Fruit fly (Drosophila melanogaster) whole organism, prepupa: Measurements from ENCODE around the gene fend.

ENCODE experiments used
- Blimp-1 ChIP-seq: fragments of 200-800 bp; sonication (Bioruptor generic); optimal IDR thresholded peaks from 3 replicates; lab custom pipeline; 2017; ENCODE audit warnings: missing biosample characterization, missing genetic modification characterization, mild to moderate bottlenecking, moderate library complexity, missing genetic modification reagents
- CG10669 ChIP-seq: fragments of 200-800 bp; sonication (Bioruptor generic); optimal IDR thresholded peaks from 3 replicates; lab custom pipeline; 2018; ENCODE audit warnings: missing biosample characterization, mild to moderate bottlenecking, missing genetic modification characterization, moderate library complexity
- CG11294 ChIP-seq: fragments of 200-800 bp; sonication (Bioruptor generic); IDR thresholded peaks from 2 replicates; pipeline ENCODE4 v1.3.6; 2022; ENCODE audit warnings: missing biosample characterization, missing genetic modification characterization
- CG11762 ChIP-seq: fragments of 200-800 bp; sonication (Bioruptor generic); optimal IDR thresholded peaks from 3 replicates; lab custom pipeline; 2016; ENCODE audit warnings: missing biosample characterization, missing genetic modification characterization; ENCODE audit not compliant: insufficient read depth
- CG11902 ChIP-seq: fragments of 200-800 bp; sonication (Bioruptor generic); optimal IDR thresholded peaks from 3 replicates; lab custom pipeline; 2016; ENCODE audit warnings: missing biosample characterization, missing genetic modification characterization
- CG15336 ChIP-seq: fragments of 200-800 bp; sonication (Bioruptor generic); IDR thresholded peaks from 2 replicates; pipeline ENCODE4 v1.3.6; 2022; ENCODE audit warnings: missing biosample characterization, missing genetic modification characterization
- CG1621 ChIP-seq: fragments of 200-800 bp; sonication (Bioruptor generic); optimal IDR thresholded peaks from 3 replicates; lab custom pipeline; 2018; ENCODE audit warnings: missing biosample characterization, mild to moderate bottlenecking, missing genetic modification characterization
- CG16779 ChIP-seq: fragments of 200-800 bp; sonication (Bioruptor generic); optimal IDR thresholded peaks from 3 replicates; lab custom pipeline; 2017; ENCODE audit warnings: missing biosample characterization, mild to moderate bottlenecking, missing genetic modification characterization
- CG3032 ChIP-seq: fragments of 200-800 bp; optimal IDR thresholded peaks from 2 replicates; lab custom pipeline; 2019; ENCODE audit warnings: missing biosample characterization, mild to moderate bottlenecking, missing genetic modification characterization, moderate library complexity
- CG31627 ChIP-seq: fragments of 200-800 bp; sonication (Bioruptor generic); optimal IDR thresholded peaks from 3 replicates; lab custom pipeline; 2016; ENCODE audit warnings: missing biosample characterization, missing genetic modification characterization
- CG32006 ChIP-seq: fragments of 200-800 bp; sonication (Bioruptor generic); optimal IDR thresholded peaks from 3 replicates; lab custom pipeline; 2017; ENCODE audit warnings: missing biosample characterization, mild to moderate bottlenecking, missing genetic modification characterization
- CG34406 ChIP-seq: fragments of 200-800 bp; sonication (Bioruptor generic); optimal IDR thresholded peaks from 3 replicates; lab custom pipeline; 2016; ENCODE audit warnings: missing biosample characterization, missing genetic modification characterization
- CG3919 ChIP-seq: fragments of 200-800 bp; sonication (Bioruptor generic); optimal IDR thresholded peaks from 3 replicates; lab custom pipeline; 2016; ENCODE audit warnings: missing biosample characterization, missing genetic modification characterization
- CG4318 ChIP-seq: fragments of 200-800 bp; sonication (Bioruptor generic); optimal IDR thresholded peaks from 3 replicates; lab custom pipeline; 2017; ENCODE audit warnings: missing biosample characterization, mild to moderate bottlenecking, missing genetic modification characterization
- CG6163 ChIP-seq: fragments of 200-800 bp; sonication (Bioruptor generic); IDR thresholded peaks from 3 replicates; pipeline ENCODE4 v1.3.6; 2022; ENCODE audit warnings: missing biosample characterization, missing genetic modification characterization
- CG6276 ChIP-seq: fragments of 200-800 bp; sonication (Bioruptor generic); optimal IDR thresholded peaks from 2 replicates; lab custom pipeline; 2017; ENCODE audit warnings: missing biosample characterization, mild to moderate bottlenecking, missing genetic modification characterization
- CG6808 ChIP-seq: fragments of 200-800 bp; sonication (Bioruptor generic); optimal IDR thresholded peaks from 3 replicates; lab custom pipeline; 2017; ENCODE audit warnings: missing biosample characterization, missing genetic modification characterization, mild to moderate bottlenecking, moderate library complexity, missing genetic modification reagents
- CG6854 ChIP-seq: fragments of 200-800 bp; sonication (Bioruptor generic); optimal IDR thresholded peaks from 2 replicates; lab custom pipeline; 2017; ENCODE audit warnings: missing biosample characterization, mild to moderate bottlenecking, missing genetic modification characterization
- CG8119 ChIP-seq: fragments of 200-800 bp; sonication (Bioruptor generic); IDR thresholded peaks from 3 replicates; pipeline ENCODE4 v1.3.6; 2022; ENCODE audit warnings: missing biosample characterization, missing genetic modification characterization
- CG9139 ChIP-seq: fragments of 200-800 bp; sonication (Bioruptor generic); optimal IDR thresholded peaks from 3 replicates; lab custom pipeline; 2017; ENCODE audit warnings: missing biosample characterization, mild to moderate bottlenecking, missing genetic modification characterization
- Eip75B ChIP-seq: fragments of 200-800 bp; sonication (Bioruptor generic); optimal IDR thresholded peaks from 3 replicates; lab custom pipeline; 2016; ENCODE audit warnings: missing biosample characterization, missing genetic modification characterization
- Eip78C ChIP-seq: fragments of 200-800 bp; sonication (Bioruptor generic); peaks from one replicate; lab custom pipeline; 2016; ENCODE audit warnings: missing biosample characterization, missing genetic modification characterization
- Eip93F ChIP-seq: fragments of 200-800 bp; sonication (Bioruptor generic); optimal IDR thresholded peaks from 2 replicates; lab custom pipeline; 2016; ENCODE audit warnings: missing biosample characterization, mild to moderate bottlenecking, missing genetic modification characterization
- Ets96B ChIP-seq: fragments of 200-800 bp; optimal IDR thresholded peaks from 2 replicates; lab custom pipeline; 2019; ENCODE audit warnings: missing biosample characterization, mild to moderate bottlenecking, missing genetic modification characterization, moderate library complexity
- Gug ChIP-seq: fragments of 200-800 bp; sonication (Bioruptor generic); IDR thresholded peaks from 2 replicates; pipeline ENCODE4 v1.3.6; 2022; ENCODE audit warnings: missing biosample characterization, missing genetic modification characterization
- Hr38 ChIP-seq: sonication (Bioruptor generic); optimal IDR thresholded peaks from 2 replicates; lab custom pipeline; 2016; ENCODE audit warnings: missing biosample characterization, missing genetic modification characterization
- Hr39 ChIP-seq: fragments of 200-800 bp; sonication (Bioruptor generic); optimal IDR thresholded peaks from 2 replicates; lab custom pipeline; 2016; ENCODE audit warnings: missing biosample characterization, missing genetic modification characterization
- Hr4 ChIP-seq: fragments of 200-800 bp; sonication (Bioruptor generic); optimal IDR thresholded peaks from 3 replicates; lab custom pipeline; 2016; ENCODE audit warnings: missing biosample characterization, missing genetic modification characterization
- Met ChIP-seq: fragments of 200-800 bp; sonication (Bioruptor generic); optimal IDR thresholded peaks from 3 replicates; lab custom pipeline; 2016; ENCODE audit warnings: missing biosample characterization, missing genetic modification characterization
- OdsH ChIP-seq: fragments of 200-800 bp; sonication (Bioruptor generic); optimal IDR thresholded peaks from 3 replicates; lab custom pipeline; 2016; ENCODE audit warnings: missing biosample characterization, missing genetic modification characterization
- Sox14 ChIP-seq: fragments of 200-800 bp; sonication (Bioruptor generic); optimal IDR thresholded peaks from 3 replicates; lab custom pipeline; 2016; ENCODE audit warnings: missing biosample characterization, missing genetic modification characterization
- dac ChIP-seq: fragments of 200-800 bp; sonication (Bioruptor generic); optimal IDR thresholded peaks from 2 replicates; lab custom pipeline; 2017; ENCODE audit warnings: missing biosample characterization, mild to moderate bottlenecking, missing genetic modification characterization
- dsx ChIP-seq: fragments of 200-800 bp; optimal IDR thresholded peaks from 3 replicates; lab custom pipeline; 2019; ENCODE audit warnings: missing biosample characterization, mild to moderate bottlenecking, missing genetic modification characterization, moderate library complexity; ENCODE audit not compliant: poor library complexity, severe bottlenecking
- eg ChIP-seq: fragments of 200-800 bp; sonication (Bioruptor generic); IDR thresholded peaks from 3 replicates; pipeline ENCODE4 v1.3.6; 2022; ENCODE audit warnings: missing biosample characterization, missing genetic modification characterization
- fd59A ChIP-seq: fragments of 200-800 bp; sonication (Bioruptor generic); optimal IDR thresholded peaks from 2 replicates; lab custom pipeline; 2017; ENCODE audit warnings: missing biosample characterization, mild to moderate bottlenecking, missing genetic modification characterization, missing genetic modification reagents
- fd85E ChIP-seq: fragments of 200-800 bp; sonication (Bioruptor generic); optimal IDR thresholded peaks from 3 replicates; lab custom pipeline; 2016; ENCODE audit warnings: missing biosample characterization, missing genetic modification characterization
- fkh ChIP-seq: fragments of 200-800 bp; sonication (Bioruptor generic); optimal IDR thresholded peaks from 3 replicates; lab custom pipeline; 2017; ENCODE audit warnings: missing biosample characterization, mild to moderate bottlenecking, missing genetic modification characterization, moderate library complexity
- net ChIP-seq: fragments of 200-800 bp; sonication (Bioruptor generic); optimal IDR thresholded peaks from 3 replicates; lab custom pipeline; 2016; ENCODE audit warnings: missing biosample characterization, missing genetic modification characterization
- pdm3 ChIP-seq: fragments of 200-800 bp; sonication (Bioruptor generic); optimal IDR thresholded peaks from 3 replicates; lab custom pipeline; 2016; ENCODE audit warnings: missing biosample characterization, missing genetic modification characterization
- spab ChIP-seq: fragments of 200-800 bp; sonication (Bioruptor generic); optimal IDR thresholded peaks from 2 replicates; lab custom pipeline; 2017; ENCODE audit warnings: missing biosample characterization, mild to moderate bottlenecking, missing genetic modification characterization, missing genetic modification reagents
- ss ChIP-seq, 2 experiments: fragments of 200-800 bp; sonication (Bioruptor generic); optimal IDR thresholded peaks; 2 replicates in 1 of 2; 3 replicates in 1 of 2; lab custom pipeline; 2017 to 2018; ENCODE audit warnings: mild to moderate bottlenecking in 2 of 2, missing biosample characterization in 2 of 2, missing genetic modification characterization in 2 of 2, moderate library complexity in 1 of 2
- svp ChIP-seq: fragments of 200-800 bp; sonication (Bioruptor generic); peaks from one replicate; lab custom pipeline; 2016; ENCODE audit warnings: missing biosample characterization, missing genetic modification characterization
- vri ChIP-seq: fragments of 200-800 bp; sonication (Bioruptor generic); optimal IDR thresholded peaks from 3 replicates; lab custom pipeline; 2016; ENCODE audit warnings: missing biosample characterization, mild to moderate bottlenecking, missing genetic modification characterization

Gene fend

DNA sequence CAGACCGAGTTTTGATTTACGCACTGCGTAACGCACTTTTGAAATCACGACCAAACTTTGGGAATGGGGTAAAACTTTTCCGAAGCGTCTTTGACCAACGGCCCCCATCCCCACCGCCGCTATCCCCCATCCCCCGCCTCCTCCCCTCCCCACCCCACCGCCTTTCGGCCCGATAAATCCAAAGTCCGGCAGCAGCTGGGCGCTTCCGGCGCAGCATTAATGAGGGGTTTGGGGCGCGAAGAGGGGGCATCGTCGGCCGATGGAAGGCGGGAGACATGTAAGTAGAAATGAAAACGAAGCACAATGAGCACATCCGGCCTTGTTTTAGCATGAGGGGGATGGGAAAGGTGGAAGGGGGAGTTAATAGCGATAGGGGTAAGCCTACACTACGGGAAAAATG lies 4.2 kb upstream of the fend start (continued):
- TF ChIP-seq vri (GFP tag; lab: Kevin White, UChicago) (no peak), Hr39 (GFP tag; lab: Kevin White, UChicago) (no peak), dsx (GFP tag; lab: Kevin White, UChicago) (no peak), CG32006 (GFP tag; lab: Kevin White, UChicago) (peak; percentile 0), CG6808 (GFP tag; lab: Kevin White, UChicago) (peak; percentile 77), net (GFP tag; lab: Kevin White, UChicago) (peak; percentile 47), Eip75B (no peak), CG6854 (GFP tag; lab: Kevin White, UChicago) (no peak), OdsH (GFP tag; lab: Kevin White, UChicago) (no peak), CG16779 (tag; lab: Kevin White, UChicago) (peak; percentile 68), Gug (peak; percentile 45; the same call in 1 of the 2 replicates)

DNA sequence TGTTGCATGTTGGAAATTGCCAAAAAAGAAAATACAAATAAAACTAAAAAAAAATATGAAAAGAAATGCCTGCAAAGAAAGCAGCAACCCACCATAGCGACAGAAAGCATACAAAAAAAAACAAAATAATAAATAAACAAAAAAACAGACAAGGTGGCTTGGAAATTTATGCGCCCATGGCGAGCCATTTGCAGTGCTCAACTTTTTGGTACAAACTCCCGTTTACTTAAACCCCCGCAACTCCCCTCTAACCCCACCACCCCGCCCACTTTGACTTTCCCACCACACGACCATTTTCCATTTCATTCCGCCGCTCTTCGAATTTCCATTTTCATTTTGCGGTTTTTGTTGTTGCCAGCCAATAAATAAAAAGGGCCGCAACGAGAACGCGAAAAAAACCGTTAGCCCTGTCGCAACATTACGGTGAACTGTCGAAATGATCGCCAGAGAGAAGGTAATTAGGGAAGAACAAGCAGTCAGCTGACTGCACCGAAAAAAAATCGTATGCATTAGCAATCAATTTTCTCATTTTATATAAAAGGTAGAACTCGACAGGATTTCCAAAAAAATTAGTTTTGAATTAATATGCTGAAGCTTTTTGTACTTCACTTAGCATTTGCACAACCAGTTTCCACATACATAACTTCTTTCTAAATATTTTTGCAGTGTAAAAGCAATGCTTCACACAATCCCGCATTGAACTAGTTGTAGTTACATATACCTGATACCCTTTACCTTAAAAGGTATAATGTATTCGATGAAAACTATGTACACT lies 2.1 kb upstream of the fend start:
- TF ChIP-seq OdsH (GFP tag; lab: Kevin White, UChicago) (peak; percentile 22), fd85E (GFP tag; lab: Kevin White, UChicago) (no peak), CG3919 (GFP tag; lab: Kevin White, UChicago) (peak; percentile 18), fkh (GFP tag; lab: Kevin White, UChicago) (no peak), Hr38 (no peak), CG16779 (tag; lab: Kevin White, UChicago) (no peak), Ets96B (tag; lab: Kevin White, UChicago) (peak; percentile 2), svp (GFP tag; lab: Kevin White, UChicago) (peak; percentile 27), CG6163 (GFP tag; lab: Robert Waterston, UW) (0 out of 3 replicates have a peak, but pooled peaks have one; percentile 14), Met (GFP tag; lab: Kevin White, UChicago) (no peak), dac (GFP tag; lab: Kevin White, UChicago) (no peak), Blimp-1 (GFP tag; lab: Kevin White, UChicago) (no peak), Hr4 (GFP tag; lab: Kevin White, UChicago) (peak; percentile 40), CG11294 (GFP tag; lab: Robert Waterston, UW) (0 out of 2 replicates have a peak, but pooled peaks have one; percentile 9), Hr39 (GFP tag; lab: Kevin White, UChicago) (peak; percentile 14), CG32006 (GFP tag; lab: Kevin White, UChicago) (peak; percentile 50), CG15336 (GFP tag; lab: Robert Waterston, UW) (peak; percentile 54), eg (GFP tag; lab: Robert Waterston, UW) (peak; percentile 38; the same call in 1 of the 3 replicates), ss (GFP tag; optimal IDR thresholded peaks at IDR 0.05; lab: Kevin White, UChicago) (peak in 1 of 2 experiments; percentile 32), pdm3 (GFP tag; lab: Kevin White, UChicago) (peak; percentile 10), CG31627 (GFP tag; lab: Kevin White, UChicago) (peak; percentile 10), Eip78C (peak; percentile 81), dsx (GFP tag; lab: Kevin White, UChicago) (no peak)

DNA sequence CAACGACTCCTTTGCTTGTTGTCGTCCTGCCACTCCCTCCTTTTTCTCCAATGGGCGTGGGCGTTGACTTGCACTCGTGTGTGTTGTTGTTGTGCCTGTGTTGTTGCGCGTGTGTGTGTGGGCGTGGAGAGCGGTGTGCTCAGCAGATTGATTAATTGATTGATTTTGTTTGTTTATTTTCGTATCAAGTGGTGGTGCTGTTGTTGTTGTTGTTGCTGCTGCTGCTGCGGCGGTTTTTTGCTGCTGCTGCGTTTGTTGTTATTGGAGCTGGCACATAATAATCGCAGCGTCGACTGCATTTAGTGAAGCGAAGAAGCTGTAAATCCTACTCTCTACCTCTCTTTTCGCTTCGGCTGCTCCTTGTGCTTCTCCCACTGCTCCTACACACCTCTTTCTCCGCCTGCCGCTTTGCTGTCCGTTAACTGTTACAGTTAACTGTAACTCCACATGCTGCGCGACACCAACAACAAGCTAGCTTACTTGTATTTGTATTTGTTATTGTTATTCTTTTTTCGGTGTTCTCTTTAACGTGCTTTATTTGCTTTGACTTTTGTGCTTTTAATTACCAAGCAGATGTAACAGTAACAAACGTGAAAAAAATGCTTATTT lies 554 bp downstream of the fend start:
- TF ChIP-seq ss (GFP tag; optimal IDR thresholded peaks at IDR 0.05; lab: Kevin White, UChicago), result peak; percentile 35 to 70
- TF ChIP-seq dsx (GFP tag; lab: Kevin White, UChicago), result peak; percentile 28
- TF ChIP-seq CG6808 (GFP tag; lab: Kevin White, UChicago), result peak; percentile 35
- TF ChIP-seq svp (GFP tag; lab: Kevin White, UChicago), result peak; percentile 78
- no peak for TF ChIP-seq Eip93F
- TF ChIP-seq CG31627 (GFP tag; lab: Kevin White, UChicago), result no peak
- no peak for TF ChIP-seq CG15336 (GFP tag; lab: Robert Waterston, UW)
- no peak for TF ChIP-seq Sox14 (GFP tag; lab: Kevin White, UChicago)
- no peak for TF ChIP-seq CG11294 (GFP tag; lab: Robert Waterston, UW)
- no peak for TF ChIP-seq CG6276 (GFP tag; lab: Kevin White, UChicago)
- no peak for TF ChIP-seq CG34406
- no peak for TF ChIP-seq CG3919 (GFP tag; lab: Kevin White, UChicago)
- no peak for TF ChIP-seq CG9139 (GFP tag; lab: Kevin White, UChicago)
- TF ChIP-seq CG11762, result no peak
- TF ChIP-seq CG11902, result no peak
- TF ChIP-seq CG1621, result no peak
- TF ChIP-seq fd59A (GFP tag; lab: Kevin White, UChicago), result no peak
- no peak for TF ChIP-seq spab (GFP tag; lab: Kevin White, UChicago)
- TF ChIP-seq CG8119 (GFP tag; lab: Robert Waterston, UW), result 0 out of 3 replicates have a peak, but pooled peaks have one; percentile 32
- no peak for TF ChIP-seq CG3032 (tag; lab: Kevin White, UChicago)
- TF ChIP-seq Hr38, result no peak
- TF ChIP-seq CG4318 (GFP tag; lab: Kevin White, UChicago), result no peak
- TF ChIP-seq CG10669, result no peak
- TF ChIP-seq Ets96B (tag; lab: Kevin White, UChicago), result no peak
